Worm (Caenorhabditis elegans) whole organism, late embryonic: ENCODE results near the gene Y67A10A.11.

Experiments used
- F13H6.1 ChIP-seq: sonication (generic microtip); optimal IDR thresholded peaks from 2 replicates; lab custom pipeline; 2016; ENCODE audit warnings: missing genetic modification characterization, missing compliant biosample characterization
- K09A11.1 ChIP-seq: sonication (generic microtip); optimal IDR thresholded peaks from 2 replicates; lab custom pipeline; 2017; ENCODE audit warnings: antibody characterized with exemption, mild to moderate bottlenecking, missing genetic modification characterization, missing compliant biosample characterization; ENCODE audit not compliant: insufficient read depth
- T23F11.4 ChIP-seq: fragments of 200-800 bp; sonication (Bioruptor generic); optimal IDR thresholded peaks from 2 replicates; lab custom pipeline; 2018; ENCODE audit warnings: mild to moderate bottlenecking, missing genetic modification characterization, missing compliant biosample characterization
- ahr-1 ChIP-seq: sonication (generic microtip); optimal IDR thresholded peaks from 2 replicates; lab custom pipeline; 2016; ENCODE audit warnings: missing genetic modification characterization, missing compliant biosample characterization
- ama-1 ChIP-seq: fragments of 150-350 bp; optimal IDR thresholded peaks from 2 replicates; lab custom pipeline; 2014
- ceh-18 ChIP-seq: sonication (generic microtip); optimal IDR thresholded peaks from 2 replicates; lab custom pipeline; 2016; ENCODE audit warnings: missing genetic modification characterization, missing compliant biosample characterization
- ceh-19 ChIP-seq: fragments of 200-800 bp; sonication (Bioruptor generic); optimal IDR thresholded peaks from 2 replicates; lab custom pipeline; 2018; ENCODE audit warnings: mild to moderate bottlenecking, missing genetic modification characterization, missing compliant biosample characterization
- ceh-2 ChIP-seq: sonication (generic microtip); optimal IDR thresholded peaks from 2 replicates; lab custom pipeline; 2016; ENCODE audit warnings: missing genotype, missing genetic modification characterization, missing compliant biosample characterization
- ceh-24 ChIP-seq: sonication (generic microtip); optimal IDR thresholded peaks from 2 replicates; lab custom pipeline; 2016; ENCODE audit warnings: mild to moderate bottlenecking, missing genetic modification characterization, missing compliant biosample characterization
- ceh-30 ChIP-seq: fragments of 150-350 bp; optimal IDR thresholded peaks from 2 replicates; lab custom pipeline; 2014; ENCODE audit warnings: missing biosample characterization, missing genetic modification characterization
- ceh-31 ChIP-seq: sonication (generic microtip); optimal IDR thresholded peaks from 2 replicates; lab custom pipeline; 2016; ENCODE audit warnings: missing genetic modification characterization, missing compliant biosample characterization
- ceh-34 ChIP-seq: sonication (generic microtip); optimal IDR thresholded peaks from 2 replicates; lab custom pipeline; 2016; ENCODE audit warnings: mild to moderate bottlenecking, missing genetic modification characterization, missing compliant biosample characterization
- ceh-45 ChIP-seq: fragments of 200-800 bp; sonication (Bioruptor generic); IDR thresholded peaks from 2 replicates; pipeline ENCODE4 v1.3.6; 2022; ENCODE audit warnings: missing genetic modification reagents, missing genetic modification characterization, missing compliant biosample characterization
- ceh-48 ChIP-seq: sonication (generic microtip); optimal IDR thresholded peaks from 2 replicates; lab custom pipeline; 2016; ENCODE audit warnings: missing genetic modification characterization, inconsistent platforms, missing compliant biosample characterization
- ceh-6 ChIP-seq: fragments of 200-800 bp; sonication (Bioruptor generic); optimal IDR thresholded peaks from 2 replicates; lab custom pipeline; 2018; ENCODE audit warnings: mild to moderate bottlenecking, missing genetic modification characterization, missing compliant biosample characterization
- ceh-9 ChIP-seq: sonication (generic microtip); optimal IDR thresholded peaks from 2 replicates; lab custom pipeline; 2016; ENCODE audit warnings: mild to moderate bottlenecking, missing genetic modification characterization, inconsistent platforms, missing compliant biosample characterization
- che-1 ChIP-seq: sonication (generic microtip); optimal IDR thresholded peaks from 2 replicates; lab custom pipeline; 2016; ENCODE audit warnings: mild to moderate bottlenecking, missing genetic modification characterization, missing compliant biosample characterization
- dve-1 ChIP-seq: sonication (generic microtip); optimal IDR thresholded peaks from 2 replicates; lab custom pipeline; 2017; ENCODE audit warnings: antibody characterized with exemption, mild to moderate bottlenecking, missing genetic modification characterization, missing compliant biosample characterization
- ets-4 ChIP-seq: sonication (generic microtip); optimal IDR thresholded peaks from 2 replicates; lab custom pipeline; 2016; ENCODE audit warnings: missing genetic modification characterization, missing compliant biosample characterization
- eyg-1 ChIP-seq: sonication (generic microtip); optimal IDR thresholded peaks from 2 replicates; lab custom pipeline; 2016; ENCODE audit warnings: missing genotype, missing genetic modification characterization, missing compliant biosample characterization
- fkh-6 ChIP-seq: sonication (generic microtip); optimal IDR thresholded peaks from 2 replicates; lab custom pipeline; 2016; ENCODE audit warnings: missing genetic modification characterization, missing compliant biosample characterization
- hlh-15 ChIP-seq: sonication (generic microtip); optimal IDR thresholded peaks from 2 replicates; lab custom pipeline; 2016; ENCODE audit warnings: missing genetic modification characterization, missing compliant biosample characterization
- hlh-6 ChIP-seq: sonication (generic microtip); optimal IDR thresholded peaks from 2 replicates; lab custom pipeline; 2016; ENCODE audit warnings: missing genotype, missing genetic modification characterization, missing compliant biosample characterization
- hlh-8 ChIP-seq: sonication (generic microtip); optimal IDR thresholded peaks from 2 replicates; lab custom pipeline; 2016; ENCODE audit warnings: missing genotype, missing genetic modification characterization, missing compliant biosample characterization
- lim-6 ChIP-seq: sonication (generic microtip); optimal IDR thresholded peaks from 2 replicates; lab custom pipeline; 2016; ENCODE audit warnings: missing genetic modification characterization, missing compliant biosample characterization
- lin-11 ChIP-seq: fragments of 200-800 bp; sonication (Bioruptor generic); optimal IDR thresholded peaks from 2 replicates; lab custom pipeline; 2018; ENCODE audit warnings: mild to moderate bottlenecking, missing genetic modification characterization, missing compliant biosample characterization
- mec-3 ChIP-seq: sonication (generic microtip); optimal IDR thresholded peaks from 2 replicates; lab custom pipeline; 2016; ENCODE audit warnings: borderline replicate concordance, missing genetic modification characterization, missing compliant biosample characterization
- nfya-1 ChIP-seq: sonication (generic microtip); optimal IDR thresholded peaks from 2 replicates; lab custom pipeline; 2017; ENCODE audit warnings: missing genetic modification characterization, mild to moderate bottlenecking, missing compliant biosample characterization, antibody characterized with exemption, moderate library complexity
- nhr-232 ChIP-seq: sonication (generic microtip); optimal IDR thresholded peaks from 2 replicates; lab custom pipeline; 2016; ENCODE audit warnings: missing genetic modification characterization, missing compliant biosample characterization
- pax-1 ChIP-seq: fragments of 150-350 bp; optimal IDR thresholded peaks from 2 replicates; lab custom pipeline; 2014; ENCODE audit warnings: missing biosample characterization, missing genetic modification characterization
- pha-2 ChIP-seq: sonication (generic microtip); optimal IDR thresholded peaks from 2 replicates; lab custom pipeline; 2017; ENCODE audit warnings: mild to moderate bottlenecking, missing genetic modification characterization, missing compliant biosample characterization
- ref-2 ChIP-seq: sonication (generic microtip); optimal IDR thresholded peaks from 2 replicates; lab custom pipeline; 2016; ENCODE audit warnings: missing genetic modification characterization, missing compliant biosample characterization
- rnt-1 ChIP-seq: sonication (generic microtip); optimal IDR thresholded peaks from 2 replicates; lab custom pipeline; 2016; ENCODE audit warnings: missing genetic modification characterization, missing compliant biosample characterization
- sdc-2 ChIP-seq: sonication (generic microtip); optimal IDR thresholded peaks from 2 replicates; lab custom pipeline; 2016; ENCODE audit warnings: missing genotype, missing genetic modification characterization, missing compliant biosample characterization
- sox-2 ChIP-seq: fragments of 200-800 bp; sonication (Bioruptor generic); IDR thresholded peaks from 2 replicates; pipeline ENCODE4 v1.3.6; 2022; ENCODE audit warnings: missing genetic modification reagents, missing genetic modification characterization, missing compliant biosample characterization
- tbx-2 ChIP-seq: sonication (generic microtip); optimal IDR thresholded peaks from 2 replicates; lab custom pipeline; 2016; ENCODE audit warnings: missing genetic modification characterization, missing compliant biosample characterization
- ttx-3 ChIP-seq: sonication (generic microtip); optimal IDR thresholded peaks from 2 replicates; lab custom pipeline; 2016; ENCODE audit warnings: missing genetic modification reagents, missing genetic modification characterization, missing compliant biosample characterization
- unc-3 ChIP-seq, 2 experiments: fragments of 200-800 bp in 1 of 2; sonication (Bioruptor generic) in 1 of 2; sonication (generic microtip) in 1 of 2; conservative IDR thresholded peaks in 1 of 2; optimal IDR thresholded peaks in 1 of 2; 2 replicates each; pipeline versions ENCODE4 v1.3.6 to Lab custom; 2016 to 2022; ENCODE audit warnings: missing compliant biosample characterization in 2 of 2, missing genetic modification characterization in 2 of 2, missing genetic modification reagents in 1 of 2
- unc-42 ChIP-seq: sonication (generic microtip); optimal IDR thresholded peaks from 2 replicates; lab custom pipeline; 2016; ENCODE audit warnings: missing genotype, missing genetic modification characterization, missing compliant biosample characterization
- unc-55 ChIP-seq: sonication (generic microtip); optimal IDR thresholded peaks from 2 replicates; lab custom pipeline; 2017; ENCODE audit warnings: missing biosample characterization, missing genetic modification reagents, missing genetic modification characterization

Y67A10A.11 gene

ce11 chrIV:14335768-14336167 is 4.0 kb upstream of the Y67A10A.11 start:
- no peak for TF ChIP-seq hlh-6 (tag; lab: Kevin White, UChicago)
- TF ChIP-seq unc-3 (GFP tag; conservative IDR thresholded peaks at IDR 0.05; lab: Robert Waterston, UW) = no peak
- no peak for TF ChIP-seq unc-3 (tag; optimal IDR thresholded peaks at IDR 0.05; lab: Kevin White, UChicago)
- no peak for TF ChIP-seq ceh-19
- TF ChIP-seq unc-55 (GFP tag; lab: Kevin White, UChicago) = no peak
- no peak for TF ChIP-seq ets-4
- no peak for TF ChIP-seq ahr-1 (tag; lab: Kevin White, UChicago)
- TF ChIP-seq dve-1 = no peak
- no peak for TF ChIP-seq ceh-9 (tag; lab: Kevin White, UChicago)
- TF ChIP-seq che-1 = no peak

ce11 chrIV:14337757-14338156 is 2.0 kb upstream of the Y67A10A.11 start, which contains the start of gene Y67A10A.2:
Gene Y67A10A.2, plus strand, starts transcription at chrIV:14338057.
- TF ChIP-seq K09A11.1 = no peak
- TF ChIP-seq T23F11.4 = no peak
- no peak for TF ChIP-seq lim-6 (tag; lab: Kevin White, UChicago)
- TF ChIP-seq ceh-24 (tag; lab: Kevin White, UChicago) = no peak
- TF ChIP-seq hlh-8 (tag; lab: Kevin White, UChicago) = no peak
- TF ChIP-seq pha-2 = no peak
- TF ChIP-seq unc-55 (GFP tag; lab: Kevin White, UChicago) = no peak
- no peak for TF ChIP-seq tbx-2 (tag; lab: Kevin White, UChicago)
- no peak for TF ChIP-seq pax-1
- TF ChIP-seq ceh-2 (tag; lab: Kevin White, UChicago) = no peak
- TF ChIP-seq sdc-2 (tag; lab: Kevin White, UChicago) = no peak
- no peak for TF ChIP-seq ceh-30 (tag; lab: Kevin White, UChicago)
- no peak for TF ChIP-seq F13H6.1 (tag; lab: Kevin White, UChicago)
- no peak for TF ChIP-seq ceh-48
- no peak for TF ChIP-seq hlh-15
- TF ChIP-seq lin-11 (tag; lab: Kevin White, UChicago) = no peak

- TF ChIP-seq ceh-6 (GFP tag; lab: Kevin White, UChicago) (no peak), ama-1 (lab: Kevin White, UChicago) (no peak), ceh-45 (GFP tag; lab: Robert Waterston, UW) (no peak), dve-1 (no peak), K09A11.1 (no peak)
Measured at ce11 chrIV:14343756-14344155, 4.0 kb downstream of the Y67A10A.11 start, which contains the start of gene srlf-28. Gene srlf-28, minus strand, starts transcription at chrIV:14343856.

ce11 chrIV:14350651-14351050 is 10.9 kb downstream of the Y67A10A.11 start, which contains the start of gene oac-56:
Gene oac-56, minus strand, starts transcription at chrIV:14350751.
- TF ChIP-seq mec-3 (tag; lab: Kevin White, UChicago) (no peak), nhr-232 (tag; lab: Kevin White, UChicago) (no peak), hlh-15 (no peak), ttx-3 (no peak), hlh-8 (tag; lab: Kevin White, UChicago) (no peak), unc-3 (GFP tag; conservative IDR thresholded peaks at IDR 0.05; lab: Robert Waterston, UW) (no peak), unc-3 (tag; optimal IDR thresholded peaks at IDR 0.05; lab: Kevin White, UChicago) (no peak), sox-2 (GFP tag; lab: Robert Waterston, UW) (no peak), ceh-24 (tag; lab: Kevin White, UChicago) (no peak), ceh-18 (no peak)

ce11 chrIV:14356120-14356519 is 16.4 kb downstream of the Y67A10A.11 start:
- TF ChIP-seq rnt-1 (peak; percentile 27), unc-42 (tag; lab: Kevin White, UChicago) (peak; percentile 82), ceh-19 (peak; percentile 2), ref-2 (tag; lab: Kevin White, UChicago) (no peak), unc-55 (GFP tag; lab: Kevin White, UChicago) (peak; percentile 76), tbx-2 (tag; lab: Kevin White, UChicago) (no peak), ceh-18 (peak; percentile 60), fkh-6 (tag; lab: Kevin White, UChicago) (no peak), eyg-1 (no peak), ceh-31 (tag; lab: Kevin White, UChicago) (peak; percentile 79), hlh-8 (tag; lab: Kevin White, UChicago) (peak; percentile 54), unc-3 (GFP tag; conservative IDR thresholded peaks at IDR 0.05; lab: Robert Waterston, UW) (no peak), unc-3 (tag; optimal IDR thresholded peaks at IDR 0.05; lab: Kevin White, UChicago) (peak; percentile 12), nfya-1 (tag; lab: Kevin White, UChicago) (peak; percentile 53), ceh-34 (tag; lab: Kevin White, UChicago) (peak; percentile 13)
